Worm (Caenorhabditis elegans): ENCODE results near the gene F57G12.2.

F57G12.2 gene

DNA sequence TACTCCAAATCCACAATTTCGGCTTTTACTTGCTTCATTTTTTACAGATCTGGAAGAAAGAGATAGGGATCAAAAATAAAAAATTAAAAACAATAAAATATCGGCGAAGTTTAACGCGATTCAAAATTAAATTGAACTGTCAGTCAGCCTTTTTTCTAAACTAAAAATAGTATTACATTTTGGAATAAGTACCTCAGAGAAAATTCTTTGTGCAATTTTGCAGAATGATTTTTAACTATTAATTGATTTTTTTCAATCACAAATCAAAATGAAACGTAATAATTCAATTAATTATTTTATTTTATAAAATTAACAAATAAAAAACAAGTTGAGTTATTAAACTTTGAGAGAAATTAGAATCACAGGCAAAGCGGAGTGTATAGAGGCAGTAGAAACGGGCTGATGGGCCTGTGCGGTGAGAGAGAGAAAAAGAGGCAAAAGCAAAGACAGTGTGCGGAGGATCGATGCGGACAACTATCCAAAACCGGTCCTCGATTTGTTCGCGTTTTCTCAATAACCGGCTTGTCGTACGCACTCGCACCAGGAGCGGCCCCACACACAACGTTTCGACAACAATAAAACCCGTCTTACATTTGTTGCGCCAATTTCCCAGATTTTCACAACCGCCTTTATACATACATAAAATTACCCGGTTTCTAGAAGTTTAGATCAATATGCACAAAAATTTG, at the start of gene F57G12.2:
TSS of gene F57G12.2 (minus strand) at position 51 of the 689 bp plus-strand sequence.
- TF ChIP-seq F13H6.1 (tag; optimal IDR thresholded peaks at IDR 0.05) (peak; percentile 22), mbf-1 (tag; optimal IDR thresholded peaks at IDR 0.05) (no peak), lin-11 (tag; optimal IDR thresholded peaks at IDR 0.05) (no peak), nhr-21 (tag; optimal IDR thresholded peaks at IDR 0.05) (peak; percentile 1), sem-4 (tag; optimal IDR thresholded peaks at IDR 0.05) (peak; percentile 36)

ce11 chrX:12207078-12207477, 47.2 kb upstream of the F57G12.2 start:
- TF ChIP-seq nhr-21 (tag; optimal IDR thresholded peaks at IDR 0.05) (no peak), elt-1 (tag; optimal IDR thresholded peaks at IDR 0.05) (no peak), sma-3 (GFP tag; optimal IDR thresholded peaks at IDR 0.05) (no peak), nhr-25 (tag; optimal IDR thresholded peaks at IDR 0.05) (no peak), crh-2 (tag; optimal IDR thresholded peaks at IDR 0.05) (no peak), fos-1 (tag; optimal IDR thresholded peaks at IDR 0.05) (no peak), Y55F3AM.14 (GFP tag; optimal IDR thresholded peaks at IDR 0.05) (no peak), R02D3.7 (tag; optimal IDR thresholded peaks at IDR 0.05) (no peak), egl-27 (tag; optimal IDR thresholded peaks at IDR 0.05) (no peak), mab-5 (tag; optimal IDR thresholded peaks at IDR 0.05) (no peak), dmd-4 (tag; optimal IDR thresholded peaks at IDR 0.05) (no peak), nhr-6 (tag; optimal IDR thresholded peaks at IDR 0.05) (no peak), nhr-77 (tag; optimal IDR thresholded peaks at IDR 0.05) (no peak), ztf-1 (GFP tag; conservative IDR thresholded peaks at IDR 0.05) (no peak), blmp-1 (tag; optimal IDR thresholded peaks at IDR 0.05; ENCODE audit: insufficient read depth) (no peak), nhr-237 (tag; optimal IDR thresholded peaks at IDR 0.05) (no peak)

ce11 chrX:12205478-12206059, 45.7 kb upstream of the F57G12.2 start:
- TF ChIP-seq nhr-12 (tag; optimal IDR thresholded peaks at IDR 0.05) (no peak), mbf-1 (tag; optimal IDR thresholded peaks at IDR 0.05) (no peak), crh-2 (tag; optimal IDR thresholded peaks at IDR 0.05) (peak; percentile 46), unc-55 (GFP tag; optimal IDR thresholded peaks at IDR 0.05) (peak; percentile 56), unc-39 (tag; optimal IDR thresholded peaks at IDR 0.05) (no peak), C34F6.9 (tag; optimal IDR thresholded peaks at IDR 0.05) (peak; percentile 60), ceh-82 (tag; optimal IDR thresholded peaks at IDR 0.05) (no peak), nhr-77 (tag; optimal IDR thresholded peaks at IDR 0.05) (no peak), lsy-2 (tag; optimal IDR thresholded peaks at IDR 0.05) (peak in 1 of 2 experiments; percentile 59), ztf-1 (GFP tag; conservative IDR thresholded peaks at IDR 0.05) (no peak), sma-9 (GFP tag; optimal IDR thresholded peaks at IDR 0.05) (peak; percentile 25), sma-9 (tag; optimal IDR thresholded peaks at IDR 0.05) (no peak), nhr-21 (tag; optimal IDR thresholded peaks at IDR 0.05) (no peak), sem-4 (tag; optimal IDR thresholded peaks at IDR 0.05) (peak; percentile 39), elt-1 (tag; optimal IDR thresholded peaks at IDR 0.05) (no peak), zag-1 (tag; optimal IDR thresholded peaks at IDR 0.05) (peak; percentile 18), F13H6.1 (tag; optimal IDR thresholded peaks at IDR 0.05) (peak; percentile 76), egl-27 (tag; optimal IDR thresholded peaks at IDR 0.05) (peak; percentile 42), snpc-4 (tag; optimal IDR thresholded peaks at IDR 0.05) (no peak), mdl-1 (tag; optimal IDR thresholded peaks at IDR 0.05) (peak in 1 of 2 experiments; percentile 59), nhr-6 (tag; optimal IDR thresholded peaks at IDR 0.05) (peak; percentile 53), ztf-4 (tag; optimal IDR thresholded peaks at IDR 0.05) (peak; percentile 10), ama-1 (optimal IDR thresholded peaks at IDR 0.05) (no peak), lin-11 (tag; optimal IDR thresholded peaks at IDR 0.05) (no peak), lin-13 (GFP tag; optimal IDR thresholded peaks at IDR 0.05) (peak; percentile 44), elt-3 (tag; optimal IDR thresholded peaks at IDR 0.05) (no peak), Y55F3AM.14 (GFP tag; optimal IDR thresholded peaks at IDR 0.05) (peak; percentile 63), mab-5 (tag; optimal IDR thresholded peaks at IDR 0.05) (no peak), dmd-4 (tag; optimal IDR thresholded peaks at IDR 0.05) (no peak), unc-62 (GFP tag; optimal IDR thresholded peaks at IDR 0.05) (no peak), nhr-129 (tag; optimal IDR thresholded peaks at IDR 0.05) (peak; percentile 47)

All from whole organism, L2 larva.